Worm (Caenorhabditis elegans): ENCODE measurements around the gene E04F6.4.

DNA sequence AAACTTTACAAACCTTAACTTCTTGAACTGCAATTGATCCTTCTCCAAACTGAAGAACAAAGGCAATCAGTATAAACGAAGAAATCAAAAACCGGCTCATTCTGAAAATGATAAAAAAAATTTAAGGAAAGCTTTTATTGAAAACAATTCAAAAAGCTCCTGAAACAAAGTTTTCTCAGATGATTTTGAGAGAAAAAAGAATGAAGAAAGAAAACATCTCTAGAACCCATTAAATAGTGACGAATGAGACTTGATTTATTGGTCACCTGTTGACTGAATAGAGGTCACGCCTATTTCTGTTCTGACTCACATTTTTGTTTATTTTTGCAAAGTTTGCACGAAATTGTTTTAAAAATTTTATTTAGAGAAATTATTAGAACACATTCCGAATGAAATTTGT is 22.1 kb downstream of the E04F6.4 start, which contains the start of gene E04F6.8:
- TF ChIP-seq nhr-12 (tag; optimal IDR thresholded peaks at IDR 0.05) = no peak
- TF ChIP-seq aha-1 (tag; optimal IDR thresholded peaks at IDR 0.05) = no peak
- TF ChIP-seq lin-35 (GFP tag; optimal IDR thresholded peaks at IDR 0.05) = no peak
- no peak for TF ChIP-seq pag-3 (tag; optimal IDR thresholded peaks at IDR 0.05; ENCODE audit: borderline replicate concordance, insufficient read depth)
- no peak for TF ChIP-seq nhr-237 (tag; optimal IDR thresholded peaks at IDR 0.05)
- no peak for TF ChIP-seq mab-9 (GFP tag; IDR thresholded peaks at IDR 0.05)
- no peak for TF ChIP-seq skn-1 (tag; optimal IDR thresholded peaks at IDR 0.05)
- no peak for TF ChIP-seq ama-1 (optimal IDR thresholded peaks at IDR 0.05)
